Fruit fly (Drosophila melanogaster) whole organism, embryonic: ENCODE results near the gene Ppm1.

Experiments
- Adf1 ChIP-seq: fragments of 200-800 bp; sonication (Bioruptor generic); IDR thresholded peaks from 2 replicates; pipeline ENCODE4 v1.3.6; 2022; ENCODE audit warnings: missing biosample characterization, missing genetic modification characterization
- Awh ChIP-seq: fragments of 200-800 bp; sonication (Bioruptor generic); IDR thresholded peaks from 2 replicates; pipeline ENCODE4, ENCODE4 v1.3.6; 2022; ENCODE audit warnings: missing biosample characterization, missing genetic modification characterization
- B-H2 ChIP-seq: fragments of 200-800 bp; sonication (Bioruptor generic); optimal IDR thresholded peaks from 2 replicates; lab custom pipeline; 2018; ENCODE audit warnings: missing biosample characterization, mild to moderate bottlenecking, missing genetic modification characterization
- CG1024 ChIP-seq: fragments of 200-800 bp; sonication (Bioruptor generic); IDR thresholded peaks from 2 replicates; pipeline ENCODE4 v1.3.6; 2022; ENCODE audit warnings: missing biosample characterization, missing genetic modification characterization
- CG10366 ChIP-seq: fragments of 200-800 bp; sonication (Bioruptor generic); IDR thresholded peaks from 2 replicates; pipeline ENCODE4 v1.3.6; 2022; ENCODE audit warnings: missing biosample characterization, missing genetic modification characterization
- CG11456 ChIP-seq: fragments of 200-800 bp; sonication (Bioruptor generic); IDR thresholded peaks from 3 replicates; pipeline ENCODE4 v1.3.6; 2022; ENCODE audit warnings: missing biosample characterization, missing genetic modification characterization
- CG1233 ChIP-seq: fragments of 200-800 bp; sonication (Bioruptor generic); optimal IDR thresholded peaks from 4 replicates; lab custom pipeline; 2018; ENCODE audit warnings: missing biosample characterization, mild to moderate bottlenecking, missing genetic modification characterization
- CG12744 ChIP-seq: fragments of 200-800 bp; sonication (Bioruptor generic); optimal IDR thresholded peaks from 2 replicates; lab custom pipeline; 2016; ENCODE audit warnings: missing biosample characterization, missing genetic modification characterization
- CG15479 ChIP-seq: fragments of 200-800 bp; sonication (Bioruptor generic); optimal IDR thresholded peaks from 3 replicates; lab custom pipeline; 2019; ENCODE audit warnings: missing biosample characterization, mild to moderate bottlenecking, missing genetic modification characterization, moderate library complexity
- CG1647 ChIP-seq: fragments of 200-800 bp; sonication (Bioruptor generic); optimal IDR thresholded peaks from 3 replicates; lab custom pipeline; 2016; ENCODE audit warnings: missing biosample characterization, missing genetic modification characterization
- CG16779 ChIP-seq: fragments of 200-800 bp; sonication (Bioruptor generic); IDR thresholded peaks from 2 replicates; pipeline ENCODE4 v1.3.6; 2022; ENCODE audit warnings: missing biosample characterization, missing genetic modification characterization
- CG17385 ChIP-seq: fragments of 200-800 bp; sonication (Bioruptor generic); optimal IDR thresholded peaks from 3 replicates; lab custom pipeline; 2018; ENCODE audit warnings: missing biosample characterization, mild to moderate bottlenecking, missing genetic modification characterization
- CG18476 ChIP-seq: fragments of 200-800 bp; sonication (Bioruptor generic); optimal IDR thresholded peaks from 2 replicates; lab custom pipeline; 2016; ENCODE audit warnings: missing biosample characterization, mild to moderate bottlenecking, missing genetic modification characterization
- CG2120 ChIP-seq: fragments of 200-800 bp; sonication (Bioruptor generic); optimal IDR thresholded peaks from 3 replicates; lab custom pipeline; 2016; ENCODE audit warnings: missing biosample characterization, missing genetic modification characterization
- CG8359 ChIP-seq: fragments of 200-800 bp; sonication (Bioruptor generic); optimal IDR thresholded peaks from 2 replicates; lab custom pipeline; 2017; ENCODE audit warnings: missing biosample characterization, mild to moderate bottlenecking, missing genetic modification characterization, borderline replicate concordance
- CG8765 ChIP-seq: fragments of 200-800 bp; sonication (Bioruptor generic); IDR thresholded peaks from 2 replicates; pipeline ENCODE4 v1.3.6; 2022; ENCODE audit warnings: missing biosample characterization, missing genetic modification characterization
- Chrac-16 ChIP-seq: fragments of 200-800 bp; sonication (Bioruptor generic); optimal IDR thresholded peaks from 3 replicates; lab custom pipeline; 2016; ENCODE audit warnings: missing biosample characterization, missing genetic modification characterization
- D ChIP-seq, 2 experiments: fragments of 200-800 bp in 1 of 2; fragments of >200 bp in 1 of 2; sonication (Bioruptor generic) in 1 of 2; optimal IDR thresholded peaks; 2 replicates in 1 of 2; 3 replicates in 1 of 2; lab custom pipeline; 2017; ENCODE audit warnings: mild to moderate bottlenecking in 1 of 2, missing biosample characterization in 1 of 2, missing genetic modification characterization in 1 of 2, missing genetic modification reagents in 1 of 2
- Doc2 ChIP-seq: fragments of 200-800 bp; sonication (Bioruptor generic); IDR thresholded peaks from 2 replicates; pipeline ENCODE4 v1.3.6; 2022; ENCODE audit warnings: missing biosample characterization, missing genetic modification characterization
- Elba2 ChIP-seq: fragments of 200-800 bp; sonication (Bioruptor generic); optimal IDR thresholded peaks from 3 replicates; lab custom pipeline; 2016; ENCODE audit warnings: missing biosample characterization, missing genetic modification characterization
- Ets65A ChIP-seq: fragments of 200-800 bp; sonication (Bioruptor generic); peaks from one replicate; lab custom pipeline; 2016; ENCODE audit warnings: missing biosample characterization, missing genetic modification characterization
- Myb ChIP-seq: fragments of 200-800 bp; sonication (Bioruptor generic); optimal IDR thresholded peaks from 2 replicates; lab custom pipeline; 2016; ENCODE audit warnings: missing biosample characterization, missing genetic modification characterization
- NFAT ChIP-seq: fragments of 200-800 bp; sonication (Bioruptor generic); IDR thresholded peaks from 2 replicates; pipeline ENCODE4 v1.3.6; 2022; ENCODE audit warnings: missing biosample characterization, missing genetic modification characterization
- Nf-YC ChIP-seq: fragments of 200-800 bp; optimal IDR thresholded peaks from 3 replicates; lab custom pipeline; 2019; ENCODE audit warnings: missing biosample characterization, mild to moderate bottlenecking, missing genetic modification characterization, moderate library complexity
- Sry-δ ChIP-seq: fragments of 200-800 bp; sonication (Bioruptor generic); optimal IDR thresholded peaks from 2 replicates; lab custom pipeline; 2016; ENCODE audit warnings: missing biosample characterization, missing genetic modification characterization
- Stat92E ChIP-seq, 3 experiments: fragments of >200 bp in 2 of 3; fragments of 200-800 bp in 1 of 3; sonication (Bioruptor generic) in 1 of 3; optimal IDR thresholded peaks; 2 replicates each; lab custom pipeline; 2017 to 2019; ENCODE audit warnings: missing biosample characterization in 3 of 3, missing genetic modification characterization in 3 of 3, mild to moderate bottlenecking in 1 of 3, moderate library complexity in 1 of 3
- Taf1 ChIP-seq: fragments of 200-800 bp; sonication (Bioruptor generic); IDR thresholded peaks from 2 replicates; pipeline ENCODE4 v1.3.6; 2022; ENCODE audit warnings: missing biosample characterization, missing genetic modification characterization
- Usf ChIP-seq: fragments of 200-800 bp; sonication (Bioruptor generic); optimal IDR thresholded peaks from 2 replicates; lab custom pipeline; 2017; ENCODE audit warnings: missing genotype, missing biosample characterization, missing genetic modification characterization
- Vsx1 ChIP-seq: fragments of 200-800 bp; sonication (Bioruptor generic); optimal IDR thresholded peaks from 2 replicates; lab custom pipeline; 2017; ENCODE audit warnings: missing biosample characterization, mild to moderate bottlenecking, missing genetic modification characterization, missing genetic modification reagents
- YL-1 ChIP-seq: fragments of 200-800 bp; sonication (Bioruptor generic); optimal IDR thresholded peaks from 3 replicates; lab custom pipeline; 2017; ENCODE audit warnings: missing biosample characterization, mild to moderate bottlenecking, missing genetic modification characterization
- cato ChIP-seq: fragments of 200-800 bp; sonication (Bioruptor generic); optimal IDR thresholded peaks from 2 replicates; lab custom pipeline; 2016; ENCODE audit warnings: missing biosample characterization, missing genetic modification characterization, borderline replicate concordance
- chinmo ChIP-seq: fragments of 200-800 bp; sonication (Bioruptor generic); IDR thresholded peaks from 4 replicates; pipeline ENCODE4 v1.3.6; 2022; ENCODE audit warnings: missing biosample characterization, missing genetic modification characterization; ENCODE audit not compliant: partially characterized antibody
- ems ChIP-seq: fragments of 200-800 bp; sonication (Bioruptor generic); optimal IDR thresholded peaks from 3 replicates; lab custom pipeline; 2016; ENCODE audit warnings: missing biosample characterization, missing genetic modification characterization
- eve ChIP-seq, 2 experiments: fragments of >200 bp; optimal IDR thresholded peaks; 2 replicates each; lab custom pipeline; 2017; ENCODE audit warnings: missing biosample characterization in 2 of 2, missing genetic modification characterization in 2 of 2
- exex ChIP-seq: fragments of 200-800 bp; sonication (Bioruptor generic); optimal IDR thresholded peaks from 4 replicates; lab custom pipeline; 2018; ENCODE audit warnings: missing biosample characterization, mild to moderate bottlenecking, missing genetic modification characterization, moderate library complexity
- fd102C ChIP-seq: fragments of 200-800 bp; sonication (Bioruptor generic); optimal IDR thresholded peaks from 2 replicates; lab custom pipeline; 2018; ENCODE audit warnings: missing biosample characterization, mild to moderate bottlenecking, missing genetic modification characterization, moderate library complexity
- fd64A ChIP-seq: fragments of 200-800 bp; sonication (Bioruptor generic); optimal IDR thresholded peaks from 3 replicates; lab custom pipeline; 2018; ENCODE audit warnings: missing biosample characterization, mild to moderate bottlenecking, missing genetic modification characterization
- fu2 ChIP-seq: fragments of 200-800 bp; sonication (Bioruptor generic); optimal IDR thresholded peaks from 2 replicates; lab custom pipeline; 2016; ENCODE audit warnings: missing biosample characterization, missing genetic modification characterization
- gcm2 ChIP-seq: fragments of 200-800 bp; sonication (Bioruptor generic); optimal IDR thresholded peaks from 2 replicates; lab custom pipeline; 2016; ENCODE audit warnings: missing biosample characterization, missing genetic modification characterization
- pan ChIP-seq, 4 experiments: fragments of >200 bp in 3 of 4; fragments of 200-800 bp in 1 of 4; sonication (Bioruptor generic) in 1 of 4; optimal IDR thresholded peaks in 3 of 4; IDR thresholded peaks in 1 of 4; 2 replicates each; pipeline versions ENCODE4 v1.3.6 to Lab custom; 2017 to 2022; ENCODE audit warnings: missing biosample characterization in 2 of 4, missing genetic modification characterization in 2 of 4, mixed read lengths in 1 of 4
- prd ChIP-seq, 3 experiments: fragments of >200 bp in 2 of 3; fragments of 200-800 bp in 1 of 3; sonication (Bioruptor generic) in 1 of 3; optimal IDR thresholded peaks in 2 of 3; IDR thresholded peaks in 1 of 3; 2 replicates in 2 of 3; 3 replicates in 1 of 3; pipeline versions ENCODE4 v1.3.6 to Lab custom; 2017 to 2022; ENCODE audit warnings: missing biosample characterization in 1 of 3, missing genetic modification characterization in 1 of 3
- row ChIP-seq: fragments of 200-800 bp; sonication (Bioruptor generic); IDR thresholded peaks from 3 replicates; pipeline ENCODE4 v1.3.6; 2022; ENCODE audit warnings: missing biosample characterization, missing genetic modification characterization
- sens ChIP-seq: fragments of 200-800 bp; sonication (Bioruptor generic); peaks from one replicate; lab custom pipeline; 2016; ENCODE audit warnings: missing biosample characterization, missing genetic modification characterization
- seq ChIP-seq: fragments of 200-800 bp; sonication (Bioruptor generic); IDR thresholded peaks from 2 replicates; pipeline ENCODE4 v1.3.6; 2022; ENCODE audit warnings: missing biosample characterization, missing genetic modification characterization
- sob ChIP-seq: fragments of 200-800 bp; sonication (Bioruptor generic); IDR thresholded peaks from 2 replicates; pipeline ENCODE4 v1.3.6; 2022; ENCODE audit warnings: missing biosample characterization, missing genetic modification characterization
- tgo ChIP-seq: fragments of 200-800 bp; sonication (Bioruptor generic); IDR thresholded peaks from 3 replicates; pipeline ENCODE4 v1.3.6; 2022; ENCODE audit warnings: missing biosample characterization, missing genetic modification characterization
- vnd ChIP-seq: fragments of 200-800 bp; sonication (Bioruptor generic); IDR thresholded peaks from 3 replicates; pipeline ENCODE4 v1.3.6; 2022; ENCODE audit warnings: missing biosample characterization, missing genetic modification characterization; ENCODE audit not compliant: partially characterized antibody
- yki ChIP-seq: fragments of >200 bp; optimal IDR thresholded peaks from 3 replicates; lab custom pipeline; 2018
- zen ChIP-seq: fragments of 200-800 bp; sonication (Bioruptor generic); optimal IDR thresholded peaks from 3 replicates; lab custom pipeline; 2018; ENCODE audit warnings: missing biosample characterization, mild to moderate bottlenecking, missing genetic modification characterization, moderate library complexity

Gene Ppm1

dm6 chr3L:606490-607327 is 25.6 kb downstream of the Ppm1 start, which contains the start of gene Reg-2 (continued):
- TF ChIP-seq CG15479 (GFP tag; lab: Kevin White, UChicago) (peak; percentile 49), CG10366 (GFP tag; lab: Robert Waterston, UW) (no peak), CG12744 (GFP tag; lab: Kevin White, UChicago) (no peak), CG1647 (no peak), prd (optimal IDR thresholded peaks at IDR 0.05; lab: Kevin White, UChicago) (no peak), prd (GFP tag; IDR thresholded peaks at IDR 0.05; lab: Robert Waterston, UW) (peak; percentile 14; the same call in 1 of the 3 replicates), Sry-δ (no peak), fu2 (GFP tag; lab: Kevin White, UChicago) (no peak), Elba2 (GFP tag; lab: Kevin White, UChicago) (no peak), gcm2 (GFP tag; lab: Kevin White, UChicago) (no peak), vnd (no peak), CG1233 (no peak), yki (lab: Kevin White, UChicago) (no peak), Usf (GFP tag; lab: Kevin White, UChicago) (no peak), CG11456 (GFP tag; lab: Robert Waterston, UW) (peak; percentile 64; the same call in 2 of the 3 replicates), Awh (no peak), Myb (GFP tag; lab: Kevin White, UChicago) (peak; percentile 25), YL-1 (GFP tag; lab: Kevin White, UChicago) (no peak), chinmo (GFP tag; lab: Robert Waterston, UW) (peak; percentile 86), CG1024 (no peak), row (no peak), Adf1 (GFP tag; lab: Robert Waterston, UW) (no peak), Taf1 (GFP tag; lab: Robert Waterston, UW) (no peak), CG8765 (GFP tag; lab: Robert Waterston, UW) (no peak), cato (GFP tag; lab: Kevin White, UChicago) (no peak), ems (no peak), sens (GFP tag; lab: Kevin White, UChicago) (peak; percentile 30), CG2120 (GFP tag; lab: Kevin White, UChicago) (peak; percentile 12), seq (GFP tag; lab: Robert Waterston, UW) (no peak), CG18476 (no peak), B-H2 (GFP tag; lab: Kevin White, UChicago) (no peak), eve (GFP tag; optimal IDR thresholded peaks at IDR 0.05; lab: Kevin White, UChicago) (no peak), D (optimal IDR thresholded peaks at IDR 0.05; lab: Kevin White, UChicago) (no peak), D (GFP tag; optimal IDR thresholded peaks at IDR 0.05; lab: Kevin White, UChicago) (no peak), exex (tag; lab: Kevin White, UChicago) (peak; percentile 98), Doc2 (GFP tag; lab: Robert Waterston, UW) (no peak), NFAT (peak; percentile 59), CG17385 (GFP tag; lab: Kevin White, UChicago) (peak; percentile 19), fd102C (GFP tag; lab: Kevin White, UChicago) (no peak), zen (tag; lab: Kevin White, UChicago) (peak; percentile 13), Nf-YC (tag; lab: Kevin White, UChicago) (peak; percentile 32), sob (GFP tag; lab: Robert Waterston, UW) (no peak), tgo (GFP tag; lab: Robert Waterston, UW) (no peak), Chrac-16 (GFP tag; lab: Kevin White, UChicago) (peak; percentile 28), CG8359 (GFP tag; lab: Kevin White, UChicago) (no peak), Vsx1 (GFP tag; lab: Kevin White, UChicago) (no peak), fd64A (GFP tag; lab: Kevin White, UChicago) (no peak), CG16779 (no peak), Ets65A (peak; percentile 29), pan (optimal IDR thresholded peaks at IDR 0.05; lab: Kevin White, UChicago) (no peak), pan (GFP tag; optimal IDR thresholded peaks at IDR 0.05 in 1 of 2, IDR thresholded peaks at IDR 0.05 in 1 of 2) (no peak), Stat92E (GFP tag; optimal IDR thresholded peaks at IDR 0.05; lab: Kevin White, UChicago) (no peak)
